Worm (Caenorhabditis elegans): ENCODE measurements around the gene pgp-4.

DNA sequence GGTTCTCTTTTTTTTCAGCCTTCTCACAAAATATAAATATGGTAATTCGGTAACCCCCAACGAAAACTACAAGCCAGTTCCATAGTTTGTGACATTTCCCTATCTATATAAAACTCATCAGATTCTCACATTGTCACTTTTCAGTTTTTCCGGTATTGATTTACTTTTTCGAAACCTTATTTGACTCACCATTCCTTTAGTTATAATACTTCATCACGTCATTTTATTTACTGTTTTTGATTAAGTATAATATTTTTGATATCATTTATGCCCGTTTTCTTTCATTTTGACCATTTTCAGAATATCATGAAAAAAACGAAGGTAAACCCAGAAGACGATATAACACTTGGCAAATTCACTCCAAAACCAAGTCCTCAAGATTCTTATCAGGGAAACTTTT lies 5.8 kb upstream of the pgp-4 start, which contains the start of gene pgp-3:
- no peak for TF ChIP-seq nhr-76 (tag; optimal IDR thresholded peaks at IDR 0.05)
- TF ChIP-seq ztf-11 (tag; optimal IDR thresholded peaks at IDR 0.05) = no peak
- no peak for TF ChIP-seq hlh-1 (tag; optimal IDR thresholded peaks at IDR 0.05)
- TF ChIP-seq unc-62 (GFP tag; optimal IDR thresholded peaks at IDR 0.05) = no peak
- no peak for TF ChIP-seq drap-1 (GFP tag; optimal IDR thresholded peaks at IDR 0.05)
- no peak for TF ChIP-seq elt-1 (tag; optimal IDR thresholded peaks at IDR 0.05; ENCODE audit: borderline replicate concordance, insufficient read depth)
- TF ChIP-seq blmp-1 (tag; optimal IDR thresholded peaks at IDR 0.05) = no peak
- no peak for TF ChIP-seq ces-1 (GFP tag; optimal IDR thresholded peaks at IDR 0.05)
- no peak for TF ChIP-seq lin-13 (tag; optimal IDR thresholded peaks at IDR 0.05)

Measured in whole organism, mixed stage, embryonic.